Fruit fly (Drosophila melanogaster): ENCODE results near the gene CG31266.

DNA sequence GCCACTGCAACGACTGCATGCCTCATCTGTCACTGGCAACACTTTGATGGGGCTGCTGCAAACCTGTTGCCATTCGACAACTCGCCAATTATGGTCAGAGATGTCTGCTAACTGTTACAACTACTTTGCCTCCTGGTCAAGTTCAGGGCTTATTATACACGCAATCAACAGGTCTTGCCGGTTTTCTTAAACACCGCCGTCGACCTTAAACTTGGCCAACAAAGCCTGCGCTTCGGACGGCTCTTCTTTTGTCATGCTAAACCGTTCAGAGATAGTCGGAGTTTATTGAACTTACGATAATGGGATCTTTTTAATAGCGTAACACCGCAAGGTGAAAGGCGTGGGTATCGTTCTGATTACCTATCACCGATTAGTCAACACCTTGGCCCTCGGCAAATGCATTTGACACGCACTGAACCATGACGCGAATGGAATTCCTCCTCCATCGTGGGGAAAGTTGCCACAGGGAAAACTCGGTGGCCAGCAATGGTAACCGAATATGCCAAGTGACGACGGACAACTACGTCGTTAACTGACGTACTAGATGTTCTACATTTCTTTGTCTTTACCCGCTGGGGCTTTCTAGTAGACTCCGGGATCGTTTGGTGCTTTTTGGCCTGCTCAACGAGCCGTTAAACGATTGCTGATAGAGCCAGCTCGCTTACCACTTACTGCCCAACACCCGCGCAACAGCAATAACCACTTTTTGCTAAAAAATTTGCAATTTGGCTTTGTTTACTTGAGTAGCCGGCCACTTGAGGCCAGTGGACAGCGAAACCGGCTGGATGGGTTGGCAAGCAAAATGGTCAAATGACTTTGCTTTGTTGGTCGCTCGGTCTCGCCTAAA, 21.4 kb upstream of the CG31266 start:
- no peak for TF ChIP-seq Hr38 (GFP tag; optimal IDR thresholded peaks at IDR 0.05)
- no peak for TF ChIP-seq Met (GFP tag; optimal IDR thresholded peaks at IDR 0.05)
- TF ChIP-seq lz (GFP tag; optimal IDR thresholded peaks at IDR 0.05) = no peak
